Fruit fly (Drosophila melanogaster) whole organism, embryonic: ENCODE measurements around the gene CG13384.

Experiments used
- Abd-B ChIP-seq: fragments of 200-800 bp; sonication (Bioruptor generic); optimal IDR thresholded peaks from 2 replicates; lab custom pipeline; 2018; ENCODE audit warnings: missing biosample characterization, mild to moderate bottlenecking, missing genetic modification characterization, moderate library complexity
- CG10565 ChIP-seq: fragments of 200-800 bp; sonication (Bioruptor generic); optimal IDR thresholded peaks from 3 replicates; lab custom pipeline; 2016; ENCODE audit warnings: missing biosample characterization, mild to moderate bottlenecking, missing genetic modification characterization
- CG10979 ChIP-seq: fragments of 200-800 bp; sonication (Bioruptor generic); optimal IDR thresholded peaks from 2 replicates; lab custom pipeline; 2018; ENCODE audit warnings: missing biosample characterization, mild to moderate bottlenecking, missing genetic modification characterization, moderate library complexity
- CG11398 ChIP-seq: fragments of 200-800 bp; sonication (Bioruptor generic); optimal IDR thresholded peaks from 2 replicates; lab custom pipeline; 2016; ENCODE audit warnings: missing biosample characterization, missing genetic modification characterization
- CG13123 ChIP-seq: fragments of 200-800 bp; sonication (Bioruptor generic); optimal IDR thresholded peaks from 2 replicates; lab custom pipeline; 2016; ENCODE audit warnings: missing biosample characterization, missing genetic modification characterization
- CG13624 ChIP-seq: fragments of 200-800 bp; sonication (Bioruptor generic); optimal IDR thresholded peaks from 2 replicates; lab custom pipeline; 2016; ENCODE audit warnings: missing biosample characterization, missing genetic modification characterization
- CG13775 ChIP-seq: fragments of 200-800 bp; sonication (Bioruptor generic); optimal IDR thresholded peaks from 3 replicates; lab custom pipeline; 2017; ENCODE audit warnings: missing biosample characterization, mild to moderate bottlenecking, missing genetic modification characterization
- CG14050 ChIP-seq: fragments of 200-800 bp; sonication (Bioruptor generic); IDR thresholded peaks from 3 replicates; pipeline ENCODE4 v1.3.6; 2022; ENCODE audit warnings: missing biosample characterization, missing genetic modification characterization
- CG14860 ChIP-seq: fragments of 200-800 bp; sonication (Bioruptor generic); IDR thresholded peaks from 3 replicates; pipeline ENCODE4 v1.3.6; 2022; ENCODE audit warnings: missing biosample characterization, missing genetic modification characterization; ENCODE audit not compliant: partially characterized antibody
- CG15479 ChIP-seq: fragments of 200-800 bp; sonication (Bioruptor generic); optimal IDR thresholded peaks from 3 replicates; lab custom pipeline; 2019; ENCODE audit warnings: missing biosample characterization, mild to moderate bottlenecking, missing genetic modification characterization, moderate library complexity
- CG16815 ChIP-seq: fragments of 200-800 bp; sonication (Bioruptor generic); optimal IDR thresholded peaks from 3 replicates; lab custom pipeline; 2017; ENCODE audit warnings: missing biosample characterization, mild to moderate bottlenecking, missing genetic modification characterization
- CG17328 ChIP-seq: fragments of 200-800 bp; sonication (Bioruptor generic); IDR thresholded peaks from 2 replicates; pipeline ENCODE4 v1.3.6; 2022; ENCODE audit warnings: missing biosample characterization, missing genetic modification characterization
- CG17912 ChIP-seq: fragments of 200-800 bp; sonication (Bioruptor generic); optimal IDR thresholded peaks from 2 replicates; lab custom pipeline; 2018; ENCODE audit warnings: missing biosample characterization, mild to moderate bottlenecking, missing genetic modification characterization
- CG30403 ChIP-seq: fragments of 200-800 bp; sonication (Bioruptor generic); optimal IDR thresholded peaks from 3 replicates; lab custom pipeline; 2016; ENCODE audit warnings: missing biosample characterization, missing genetic modification characterization
- CG3281 ChIP-seq: fragments of 200-800 bp; sonication (Bioruptor generic); optimal IDR thresholded peaks from 3 replicates; lab custom pipeline; 2017; ENCODE audit warnings: missing biosample characterization, mild to moderate bottlenecking, missing genetic modification characterization
- CG6689 ChIP-seq: fragments of 200-800 bp; sonication (Bioruptor generic); IDR thresholded peaks from 2 replicates; pipeline ENCODE4 v1.3.6; 2022; ENCODE audit warnings: missing biosample characterization, missing genetic modification characterization
- CG6813 ChIP-seq: fragments of 200-800 bp; sonication (Bioruptor generic); optimal IDR thresholded peaks from 2 replicates; lab custom pipeline; 2017; ENCODE audit warnings: missing biosample characterization, missing genetic modification characterization, mild to moderate bottlenecking, moderate library complexity, missing genetic modification reagents
- CG7963 ChIP-seq: fragments of 200-800 bp; sonication (Bioruptor generic); IDR thresholded peaks from 3 replicates; pipeline ENCODE4 v1.3.6; 2022; ENCODE audit warnings: missing biosample characterization, missing genetic modification characterization; ENCODE audit not compliant: partially characterized antibody
- CTCF ChIP-seq: fragments of 200-800 bp; sonication (Bioruptor generic); optimal IDR thresholded peaks from 2 replicates; lab custom pipeline; 2017; ENCODE audit warnings: missing biosample characterization, mild to moderate bottlenecking, missing genetic modification characterization, moderate library complexity
- Camta ChIP-seq: fragments of 200-800 bp; sonication (Bioruptor generic); optimal IDR thresholded peaks from 2 replicates; lab custom pipeline; 2016; ENCODE audit warnings: missing biosample characterization, missing genetic modification characterization
- D ChIP-seq, 2 experiments: fragments of 200-800 bp in 1 of 2; fragments of >200 bp in 1 of 2; sonication (Bioruptor generic) in 1 of 2; optimal IDR thresholded peaks; 2 replicates in 1 of 2; 3 replicates in 1 of 2; lab custom pipeline; 2017; ENCODE audit warnings: mild to moderate bottlenecking in 1 of 2, missing biosample characterization in 1 of 2, missing genetic modification characterization in 1 of 2, missing genetic modification reagents in 1 of 2
- Dad ChIP-seq: fragments of 200-800 bp; sonication (Bioruptor generic); optimal IDR thresholded peaks from 3 replicates; lab custom pipeline; 2016; ENCODE audit warnings: missing biosample characterization, missing genetic modification characterization
- Dfd ChIP-seq, 2 experiments: fragments of >200 bp; optimal IDR thresholded peaks; 2 replicates each; lab custom pipeline; 2017; ENCODE audit warnings: missing biosample characterization in 2 of 2, missing genetic modification characterization in 2 of 2
- H15 ChIP-seq: fragments of 200-800 bp; sonication (Bioruptor generic); IDR thresholded peaks from 3 replicates; pipeline ENCODE4 v1.3.6; 2022; ENCODE audit warnings: missing biosample characterization, missing genetic modification characterization
- HLH54F ChIP-seq: fragments of 200-800 bp; sonication (Bioruptor generic); optimal IDR thresholded peaks from 3 replicates; lab custom pipeline; 2016; ENCODE audit warnings: missing biosample characterization, missing genetic modification characterization
- HmgZ ChIP-seq: fragments of 200-800 bp; sonication (Bioruptor generic); optimal IDR thresholded peaks from 2 replicates; lab custom pipeline; 2018; ENCODE audit warnings: missing biosample characterization, mild to moderate bottlenecking, missing genetic modification characterization
- Lhr ChIP-seq: fragments of 200-800 bp; sonication (Bioruptor generic); optimal IDR thresholded peaks from 3 replicates; lab custom pipeline; 2017; ENCODE audit warnings: mild to moderate bottlenecking, missing biosample characterization, missing genetic modification reagents, missing genetic modification characterization
- Lim3 ChIP-seq: fragments of 200-800 bp; sonication (Bioruptor generic); IDR thresholded peaks from 2 replicates; pipeline ENCODE4 v1.3.6; 2022; ENCODE audit warnings: missing biosample characterization, missing genetic modification characterization
- MESR4 ChIP-seq: fragments of 200-800 bp; sonication (Bioruptor generic); optimal IDR thresholded peaks from 2 replicates; lab custom pipeline; 2018; ENCODE audit warnings: missing biosample characterization, mild to moderate bottlenecking, missing genetic modification characterization, moderate library complexity
- Meics ChIP-seq: fragments of 200-800 bp; sonication (Bioruptor generic); optimal IDR thresholded peaks from 2 replicates; lab custom pipeline; 2017; ENCODE audit warnings: missing biosample characterization, mild to moderate bottlenecking, missing genetic modification characterization
- Mrtf ChIP-seq: fragments of 200-800 bp; sonication (Bioruptor generic); IDR thresholded peaks from 3 replicates; pipeline ENCODE4 v1.3.6; 2022; ENCODE audit warnings: missing biosample characterization, missing genetic modification characterization
- Nf-YB ChIP-seq: fragments of 200-800 bp; sonication (Bioruptor generic); optimal IDR thresholded peaks from 3 replicates; lab custom pipeline; 2019; ENCODE audit warnings: missing biosample characterization, mild to moderate bottlenecking, missing genetic modification characterization, moderate library complexity
- NfI ChIP-seq: fragments of 200-800 bp; sonication (Bioruptor generic); optimal IDR thresholded peaks from 3 replicates; lab custom pipeline; 2018; ENCODE audit warnings: missing biosample characterization, mild to moderate bottlenecking, missing genetic modification characterization, moderate library complexity
- Poxn ChIP-seq: fragments of 200-800 bp; sonication (Bioruptor generic); IDR thresholded peaks from 2 replicates; pipeline ENCODE4 v1.3.6; 2022; ENCODE audit warnings: missing biosample characterization, missing genetic modification characterization
- al ChIP-seq: fragments of 200-800 bp; sonication (Bioruptor generic); IDR thresholded peaks from 2 replicates; pipeline ENCODE4 v1.3.6; 2022; ENCODE audit warnings: missing biosample characterization, missing genetic modification characterization
- chif ChIP-seq, 2 experiments: fragments of 200-800 bp; sonication (Bioruptor generic); optimal IDR thresholded peaks; 3 replicates each; lab custom pipeline; 2016; ENCODE audit warnings: missing biosample characterization in 2 of 2, missing genetic modification characterization in 2 of 2
- fu2 ChIP-seq: fragments of 200-800 bp; sonication (Bioruptor generic); optimal IDR thresholded peaks from 2 replicates; lab custom pipeline; 2016; ENCODE audit warnings: missing biosample characterization, missing genetic modification characterization
- gcm ChIP-seq: fragments of 200-800 bp; sonication (Bioruptor generic); optimal IDR thresholded peaks from 2 replicates; lab custom pipeline; 2019; ENCODE audit warnings: missing biosample characterization, mild to moderate bottlenecking, missing genetic modification characterization, moderate library complexity
- gsb ChIP-seq: fragments of 200-800 bp; sonication (Bioruptor generic); IDR thresholded peaks from 2 replicates; pipeline ENCODE4 v1.3.6; 2022; ENCODE audit warnings: missing biosample characterization, missing genetic modification characterization
- h ChIP-seq: fragments of >200 bp; optimal IDR thresholded peaks from 2 replicates; lab custom pipeline; 2017
- hbn ChIP-seq: fragments of 200-800 bp; sonication (Bioruptor generic); IDR thresholded peaks from 2 replicates; pipeline ENCODE4 v1.3.6; 2022; ENCODE audit warnings: missing biosample characterization, missing genetic modification characterization; ENCODE audit not compliant: partially characterized antibody
- knrl ChIP-seq: fragments of 200-800 bp; sonication (Bioruptor generic); IDR thresholded peaks from 3 replicates; pipeline ENCODE4 v1.3.6; 2022; ENCODE audit warnings: missing biosample characterization, missing genetic modification characterization; ENCODE audit not compliant: partially characterized antibody
- lov ChIP-seq, 2 experiments: fragments of 200-800 bp in 1 of 2; fragments of >200 bp in 1 of 2; sonication (Bioruptor generic) in 1 of 2; IDR thresholded peaks in 1 of 2; optimal IDR thresholded peaks in 1 of 2; 2 replicates in 1 of 2; 3 replicates in 1 of 2; pipeline versions ENCODE4 v1.3.6 to Lab custom; 2017 to 2022; ENCODE audit warnings: missing biosample characterization in 1 of 2, missing genetic modification characterization in 1 of 2
- pita ChIP-seq: fragments of 200-800 bp; sonication (Bioruptor generic); optimal IDR thresholded peaks from 2 replicates; lab custom pipeline; 2017; ENCODE audit warnings: missing biosample characterization, mild to moderate bottlenecking, missing genetic modification characterization
- psq ChIP-seq: fragments of 200-800 bp; sonication (Bioruptor generic); optimal IDR thresholded peaks from 2 replicates; lab custom pipeline; 2017; ENCODE audit warnings: missing biosample characterization, missing genetic modification characterization
- row ChIP-seq: fragments of 200-800 bp; sonication (Bioruptor generic); IDR thresholded peaks from 3 replicates; pipeline ENCODE4 v1.3.6; 2022; ENCODE audit warnings: missing biosample characterization, missing genetic modification characterization
- sd ChIP-seq: fragments of 200-800 bp; sonication (Bioruptor generic); optimal IDR thresholded peaks from 3 replicates; lab custom pipeline; 2018; ENCODE audit warnings: missing biosample characterization, mild to moderate bottlenecking, missing genetic modification characterization, moderate library complexity
- unc-4 ChIP-seq: fragments of 200-800 bp; sonication (Bioruptor generic); IDR thresholded peaks from 2 replicates; pipeline ENCODE4 v1.3.6; 2022; ENCODE audit warnings: missing biosample characterization, missing genetic modification characterization; ENCODE audit not compliant: partially characterized antibody
- usp ChIP-seq: fragments of >200 bp; optimal IDR thresholded peaks from 2 replicates; lab custom pipeline; 2017; ENCODE audit warnings: missing biosample characterization, missing genetic modification characterization

Gene CG13384

DNA sequence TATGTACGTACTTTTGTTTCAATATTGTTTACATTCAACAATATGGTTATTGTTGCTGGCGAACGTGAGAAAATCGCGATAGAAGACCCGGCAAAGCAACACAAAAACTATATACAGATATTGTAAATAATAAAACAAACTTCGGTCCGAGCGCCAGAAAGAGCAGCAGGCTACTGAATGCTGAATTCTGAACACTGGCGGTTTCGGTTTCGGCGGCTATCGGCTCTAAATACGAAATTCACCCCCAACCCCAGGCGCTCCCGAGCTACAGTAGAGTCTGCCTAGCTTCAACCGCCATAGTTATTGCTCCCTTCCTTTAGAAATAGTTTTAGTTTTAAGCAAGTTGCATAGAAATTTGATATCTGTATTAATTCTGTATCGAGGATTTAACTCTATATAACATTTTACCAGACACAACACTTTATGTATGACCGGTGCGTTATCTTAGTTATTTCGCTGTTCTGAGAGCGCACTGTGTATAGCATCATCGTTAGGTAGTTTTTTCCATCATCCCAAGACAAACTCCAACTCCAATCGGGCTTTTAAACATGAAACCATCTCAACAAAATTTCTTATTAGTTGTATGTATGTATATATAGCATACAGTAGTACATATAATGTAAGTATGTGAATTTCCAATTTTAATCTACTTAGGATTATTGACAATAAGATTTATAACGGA lies 21.8 kb upstream of the CG13384 start, which contains the start of gene CG7627 (continued):
- TF ChIP-seq Meics (GFP tag; lab: Kevin White, UChicago) (peak; percentile 84), NfI (GFP tag; lab: Kevin White, UChicago) (peak; percentile 52), CG13123 (GFP tag; lab: Kevin White, UChicago) (no peak), CG6813 (peak; percentile 78), CG14860 (GFP tag; lab: Robert Waterston, UW) (no peak), usp (GFP tag; lab: Kevin White, UChicago) (no peak), CG10565 (GFP tag; lab: Kevin White, UChicago) (no peak), psq (GFP tag; lab: Kevin White, UChicago) (no peak), CG15479 (no peak), unc-4 (GFP tag; lab: Robert Waterston, UW) (no peak), Dad (GFP tag; lab: Kevin White, UChicago) (peak; percentile 61), gsb (peak; percentile 43; the same call in 1 of the 2 replicates), H15 (GFP tag; lab: Robert Waterston, UW) (no peak; the same call in 2 of the 3 replicates), CG17912 (peak; percentile 24), CG7963 (GFP tag; lab: Robert Waterston, UW) (no peak), gcm (GFP tag; lab: Kevin White, UChicago) (peak; percentile 48), Nf-YB (GFP tag; lab: Kevin White, UChicago) (peak; percentile 26), CTCF (no peak), CG14050 (GFP tag; lab: Robert Waterston, UW) (peak; percentile 52; the same call in 2 of the 3 replicates), CG11398 (GFP tag; lab: Kevin White, UChicago) (no peak), CG17328 (GFP tag; lab: Robert Waterston, UW) (peak; percentile 80), knrl (GFP tag; lab: Robert Waterston, UW) (no peak), Abd-B (GFP tag; lab: Kevin White, UChicago) (peak; percentile 47), CG30403 (GFP tag; lab: Kevin White, UChicago) (peak; percentile 83), row (peak; percentile 94), Poxn (GFP tag; lab: Robert Waterston, UW) (peak; percentile 70), lov (optimal IDR thresholded peaks at IDR 0.05; lab: Kevin White, UChicago) (no peak), lov (GFP tag; IDR thresholded peaks at IDR 0.05; lab: Robert Waterston, UW) (peak; percentile 68; the same call in 2 of the 3 replicates), D (optimal IDR thresholded peaks at IDR 0.05; lab: Kevin White, UChicago) (no peak), D (GFP tag; optimal IDR thresholded peaks at IDR 0.05; lab: Kevin White, UChicago) (peak; percentile 51), Dfd (GFP tag; optimal IDR thresholded peaks at IDR 0.05; lab: Kevin White, UChicago) (no peak), sd (tag; lab: Kevin White, UChicago) (peak; percentile 41), HLH54F (GFP tag; lab: Kevin White, UChicago) (peak; percentile 72), Camta (GFP tag; lab: Kevin White, UChicago) (peak; percentile 47), CG13775 (peak; percentile 60), CG10979 (tag; lab: Kevin White, UChicago) (peak; percentile 78), chif (GFP tag; optimal IDR thresholded peaks at IDR 0.05; lab: Kevin White, UChicago) (peak; percentile 56 to 76), MESR4 (GFP tag; lab: Kevin White, UChicago) (no peak), Lim3 (no peak), hbn (GFP tag; lab: Robert Waterston, UW) (no peak), h (lab: Kevin White, UChicago) (no peak), Mrtf (GFP tag; lab: Robert Waterston, UW) (peak; percentile 80), CG16815 (GFP tag; lab: Kevin White, UChicago) (peak; percentile 76), HmgZ (tag; lab: Kevin White, UChicago) (peak; percentile 46), al (GFP tag; lab: Robert Waterston, UW) (peak; percentile 75), pita (GFP tag; lab: Kevin White, UChicago) (no peak), CG13624 (GFP tag; lab: Kevin White, UChicago) (peak; percentile 45), CG3281 (GFP tag; lab: Kevin White, UChicago) (peak; percentile 81), fu2 (GFP tag; lab: Kevin White, UChicago) (peak; percentile 77), CG6689 (GFP tag; lab: Robert Waterston, UW) (peak; percentile 75), Lhr (GFP tag; lab: Kevin White, UChicago) (no peak)
